Fruit fly (Drosophila melanogaster): ENCODE measurements around the gene CG33272.

CG33272 gene

DNA sequence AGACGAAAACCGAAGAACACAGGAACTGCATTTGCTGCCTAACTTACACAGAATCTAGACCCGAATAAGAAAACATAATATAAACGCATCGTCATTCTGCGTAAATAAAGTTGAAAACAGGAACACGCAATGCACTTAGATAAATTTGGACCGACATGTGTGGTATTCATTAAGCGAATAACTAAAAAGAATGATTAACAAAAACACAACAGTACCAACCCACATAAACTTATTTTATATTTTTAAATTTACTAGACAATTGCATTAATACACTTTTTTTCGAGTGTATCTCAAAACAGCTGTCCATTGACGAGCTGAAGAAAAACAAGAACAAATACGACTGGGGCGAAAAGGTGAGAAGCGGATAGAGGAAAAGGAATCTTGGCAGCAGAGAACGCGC is 43.9 kb upstream of the CG33272 start (continued):
- peak; percentile 91 for TF ChIP-seq gsb-n (tag; optimal IDR thresholded peaks at IDR 0.05)
- peak; percentile 9 for TF ChIP-seq p53 (GFP tag; optimal IDR thresholded peaks at IDR 0.05)
- peak; percentile 46 for TF ChIP-seq TFAM (GFP tag; optimal IDR thresholded peaks at IDR 0.05)
- peak; percentile 64 for TF ChIP-seq slp2 (GFP tag; optimal IDR thresholded peaks at IDR 0.05)
- TF ChIP-seq CG10147 (GFP tag; optimal IDR thresholded peaks at IDR 0.05): peak; percentile 60
- peak; percentile 78 for TF ChIP-seq tio (GFP tag; optimal IDR thresholded peaks at IDR 0.05)
- TF ChIP-seq Trl (optimal IDR thresholded peaks at IDR 0.05): no peak
- peak; percentile 73 for TF ChIP-seq Trl (GFP tag; optimal IDR thresholded peaks at IDR 0.05)
- peak; percentile 72 for TF ChIP-seq bcd (GFP tag; optimal IDR thresholded peaks at IDR 0.05)
- peak; percentile 51; the same call in 1 of the 2 replicates for TF ChIP-seq seq (GFP tag; IDR thresholded peaks at IDR 0.05)
- TF ChIP-seq vfl (GFP tag; optimal IDR thresholded peaks at IDR 0.05): peak; percentile 33
- TF ChIP-seq CG4424 (GFP tag; optimal IDR thresholded peaks at IDR 0.05): peak; percentile 80
- TF ChIP-seq Hmx (GFP tag; optimal IDR thresholded peaks at IDR 0.05): peak; percentile 4
- peak; percentile 59 for TF ChIP-seq CHES-1-like (GFP tag; optimal IDR thresholded peaks at IDR 0.05)
- peak; percentile 79 for TF ChIP-seq H15 (GFP tag; IDR thresholded peaks at IDR 0.05)
- no peak for TF ChIP-seq CG16779 (GFP tag; IDR thresholded peaks at IDR 0.05)
- peak; percentile 65 for TF ChIP-seq odd (GFP tag; optimal IDR thresholded peaks at IDR 0.05)
- peak; percentile 91 for TF ChIP-seq CG15601 (tag; optimal IDR thresholded peaks at IDR 0.05)
- TF ChIP-seq CG3163 (GFP tag; optimal IDR thresholded peaks at IDR 0.05): peak; percentile 36
- no peak for TF ChIP-seq sima (GFP tag; optimal IDR thresholded peaks at IDR 0.05)
- TF ChIP-seq Bteb2 (GFP tag; optimal IDR thresholded peaks at IDR 0.05): peak; percentile 51
- TF ChIP-seq CG10565 (GFP tag; optimal IDR thresholded peaks at IDR 0.05): peak; percentile 64
- TF ChIP-seq CG3995 (GFP tag; optimal IDR thresholded peaks at IDR 0.05): no peak
- TF ChIP-seq mam (GFP tag; optimal IDR thresholded peaks at IDR 0.05): peak; percentile 20
- TF ChIP-seq HmgD (GFP tag; optimal IDR thresholded peaks at IDR 0.05): no peak
- peak; percentile 49; the same call in 1 of the 2 replicates for TF ChIP-seq CG7372 (GFP tag; IDR thresholded peaks at IDR 0.05)
- TF ChIP-seq CG3838 (GFP tag; optimal IDR thresholded peaks at IDR 0.05): peak; percentile 61
- 0 out of 2 replicates have a peak, but pooled peaks have one; percentile 17 for TF ChIP-seq CG10321 (GFP tag; IDR thresholded peaks at IDR 0.05)
- no peak for TF ChIP-seq jigr1 (GFP tag; IDR thresholded peaks at IDR 0.05)
- no peak for TF ChIP-seq CG14860 (GFP tag; IDR thresholded peaks at IDR 0.05; ENCODE audit: partially characterized antibody)
- peak; percentile 10 for TF ChIP-seq CG7928 (GFP tag; optimal IDR thresholded peaks at IDR 0.05)
- peak; percentile 67 for TF ChIP-seq CG4707 (GFP tag; optimal IDR thresholded peaks at IDR 0.05)
- peak; percentile 60 for TF ChIP-seq CG14667 (GFP tag; IDR thresholded peaks at IDR 0.05)
- TF ChIP-seq HHEX (GFP tag; optimal IDR thresholded peaks at IDR 0.05): peak; percentile 63
- no peak for TF ChIP-seq hb (GFP tag; IDR thresholded peaks at IDR 0.05; ENCODE audit: partially characterized antibody)
- peak; percentile 83 for TF ChIP-seq CG11504 (tag; optimal IDR thresholded peaks at IDR 0.05)
- peak; percentile 78 for TF ChIP-seq CG8359 (GFP tag; optimal IDR thresholded peaks at IDR 0.05; ENCODE audit: borderline replicate concordance)
- TF ChIP-seq Fer2 (tag; optimal IDR thresholded peaks at IDR 0.05): no peak
- TF ChIP-seq CkIIα-i1 (GFP tag; IDR thresholded peaks at IDR 0.05): no peak
- TF ChIP-seq h (optimal IDR thresholded peaks at IDR 0.05): no peak
- TF ChIP-seq Oaz (GFP tag; IDR thresholded peaks at IDR 0.05): no peak
- peak; percentile 91 for TF ChIP-seq Blimp-1 (GFP tag; optimal IDR thresholded peaks at IDR 0.05)
- peak; percentile 86 for TF ChIP-seq Asciz (GFP tag; optimal IDR thresholded peaks at IDR 0.05)
- peak; percentile 78 for TF ChIP-seq PHDP (tag; optimal IDR thresholded peaks at IDR 0.05)
- TF ChIP-seq pb (GFP tag; optimal IDR thresholded peaks at IDR 0.05): no peak
- TF ChIP-seq Xrp1 (GFP tag; IDR thresholded peaks at IDR 0.05): peak; percentile 97
- peak; percentile 96 for TF ChIP-seq CG17829 (tag; optimal IDR thresholded peaks at IDR 0.05)
- peak; percentile 33 for TF ChIP-seq Ets97D (GFP tag; optimal IDR thresholded peaks at IDR 0.05)
- TF ChIP-seq CrebB (tag; optimal IDR thresholded peaks at IDR 0.05): peak; percentile 40
- peak; percentile 63 for TF ChIP-seq caup (GFP tag; optimal IDR thresholded peaks at IDR 0.05; ENCODE audit: severe bottlenecking)
- no peak for TF ChIP-seq wdn (GFP tag; IDR thresholded peaks at IDR 0.05)
- no peak for TF ChIP-seq CG13894 (tag; optimal IDR thresholded peaks at IDR 0.05)
